Fruit fly (Drosophila melanogaster): ENCODE results near the gene SWIP.
A peak's percentile ranks its signal among the peaks of the same experiment; 100 is the strongest.

The SWIP gene

DNA sequence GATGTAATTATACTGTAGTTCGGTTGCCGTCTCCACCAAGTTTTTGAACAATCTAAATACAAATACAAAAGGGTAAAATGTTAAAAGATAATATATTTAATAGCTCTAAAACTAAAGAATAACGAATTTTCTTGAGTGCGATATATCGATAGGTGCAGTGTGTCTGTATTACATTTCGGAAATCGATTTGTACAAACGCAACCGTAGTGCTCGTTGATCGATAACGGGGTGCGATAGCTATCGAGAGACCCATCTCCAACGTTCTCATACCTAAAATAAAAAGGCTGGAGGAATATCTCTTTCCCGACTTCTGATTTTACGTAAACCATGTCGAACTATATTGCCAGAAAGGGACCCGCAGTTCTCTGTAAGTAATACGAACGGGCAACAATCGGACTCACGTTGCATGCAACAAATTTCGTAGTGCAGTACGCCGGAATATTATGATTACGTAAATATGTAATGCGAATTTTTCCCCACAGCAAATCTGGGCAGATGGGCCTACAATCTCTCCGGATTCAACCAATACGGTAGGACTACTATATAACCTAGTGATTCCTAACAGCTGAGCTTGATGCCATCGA lies 27.3 kb upstream of the SWIP start, which contains the start of gene UQCR-14 (continued):
- TF ChIP-seq Drgx (GFP tag; IDR thresholded peaks at IDR 0.05) (no peak), CG4360 (GFP tag; IDR thresholded peaks at IDR 0.05) (no peak), Mes4 (GFP tag; optimal IDR thresholded peaks at IDR 0.05) (no peak), NK7.1 (GFP tag; optimal IDR thresholded peaks at IDR 0.05) (no peak), NC2β (GFP tag; optimal IDR thresholded peaks at IDR 0.05) (no peak), CG12071 (GFP tag; optimal IDR thresholded peaks at IDR 0.05) (no peak), GATAe (GFP tag; conservative IDR thresholded peaks at IDR 0.05) (no peak), CG11695 (GFP tag; IDR thresholded peaks at IDR 0.05) (no peak), CG15514 (GFP tag; optimal IDR thresholded peaks at IDR 0.05) (peak; percentile 86), cad (GFP tag; optimal IDR thresholded peaks at IDR 0.05) (no peak), CG6689 (GFP tag; IDR thresholded peaks at IDR 0.05) (no peak), CG12659 (GFP tag; optimal IDR thresholded peaks at IDR 0.05) (peak; percentile 87), CG18011 (GFP tag; optimal IDR thresholded peaks at IDR 0.05) (no peak), repo (GFP tag; optimal IDR thresholded peaks at IDR 0.05) (no peak), slbo (GFP tag; IDR thresholded peaks at IDR 0.05) (peak; percentile 45; the same call in 1 of the 2 replicates), CG43689 (GFP tag; IDR thresholded peaks at IDR 0.05) (no peak), Opbp (GFP tag; IDR thresholded peaks at IDR 0.05; ENCODE audit: partially characterized antibody) (peak; percentile 98), knrl (GFP tag; IDR thresholded peaks at IDR 0.05; ENCODE audit: partially characterized antibody) (peak; percentile 96), CG17385 (GFP tag; optimal IDR thresholded peaks at IDR 0.05) (no peak), CG18619 (GFP tag; optimal IDR thresholded peaks at IDR 0.05) (no peak), CG8290 (GFP tag; optimal IDR thresholded peaks at IDR 0.05) (peak; percentile 29), CG8290 (tag; optimal IDR thresholded peaks at IDR 0.05) (peak in 1 of 2 experiments; percentile 78), CG14667 (GFP tag; IDR thresholded peaks at IDR 0.05) (no peak), Atf-2 (GFP tag; optimal IDR thresholded peaks at IDR 0.05) (no peak), sr (GFP tag; IDR thresholded peaks at IDR 0.05) (no peak), pan (optimal IDR thresholded peaks at IDR 0.05) (no peak), pan (GFP tag; optimal IDR thresholded peaks at IDR 0.05 in 1 of 2, IDR thresholded peaks at IDR 0.05 in 1 of 2) (peak in 1 of 2 experiments; percentile 8), Oaz (GFP tag; IDR thresholded peaks at IDR 0.05) (no peak), p53 (GFP tag; optimal IDR thresholded peaks at IDR 0.05) (no peak), CG18262 (tag; optimal IDR thresholded peaks at IDR 0.05) (peak; percentile 19), CG4820 (GFP tag; optimal IDR thresholded peaks at IDR 0.05) (no peak), CG2889 (GFP tag; IDR thresholded peaks at IDR 0.05) (no peak), CoRest (tag; optimal IDR thresholded peaks at IDR 0.05) (peak; percentile 28), Deaf1 (tag; optimal IDR thresholded peaks at IDR 0.05) (no peak), CG7963 (GFP tag; IDR thresholded peaks at IDR 0.05; ENCODE audit: partially characterized antibody) (peak; percentile 96), ftz-f1 (GFP tag; optimal IDR thresholded peaks at IDR 0.05) (no peak), Ravus (GFP tag; IDR thresholded peaks at IDR 0.05) (no peak), CG6854 (GFP tag; optimal IDR thresholded peaks at IDR 0.05) (no peak), Hmr (GFP tag; optimal IDR thresholded peaks at IDR 0.05) (peak; percentile 64), CG9609 (GFP tag; optimal IDR thresholded peaks at IDR 0.05) (no peak), NC2α (GFP tag; optimal IDR thresholded peaks at IDR 0.05) (no peak), Dref (GFP tag; IDR thresholded peaks at IDR 0.05) (peak; percentile 99), CG11560 (tag; IDR thresholded peaks at IDR 0.05) (no peak), CG11085 (GFP tag; IDR thresholded peaks at IDR 0.05) (no peak), Hr39 (optimal IDR thresholded peaks at IDR 0.05) (no peak), CG30020 (tag; optimal IDR thresholded peaks at IDR 0.05) (peak; percentile 71), Rx (GFP tag; IDR thresholded peaks at IDR 0.05) (no peak), cwo (GFP tag; optimal IDR thresholded peaks at IDR 0.05) (no peak), eyg (GFP tag; optimal IDR thresholded peaks at IDR 0.05) (no peak), CG13894 (tag; optimal IDR thresholded peaks at IDR 0.05) (peak; percentile 53), Abd-B (GFP tag; optimal IDR thresholded peaks at IDR 0.05) (no peak), sim (GFP tag; IDR thresholded peaks at IDR 0.05) (no peak), CG1792 (GFP tag; optimal IDR thresholded peaks at IDR 0.05) (no peak)
